Fruit fly (Drosophila melanogaster): ENCODE results near the gene CG31064.

DNA sequence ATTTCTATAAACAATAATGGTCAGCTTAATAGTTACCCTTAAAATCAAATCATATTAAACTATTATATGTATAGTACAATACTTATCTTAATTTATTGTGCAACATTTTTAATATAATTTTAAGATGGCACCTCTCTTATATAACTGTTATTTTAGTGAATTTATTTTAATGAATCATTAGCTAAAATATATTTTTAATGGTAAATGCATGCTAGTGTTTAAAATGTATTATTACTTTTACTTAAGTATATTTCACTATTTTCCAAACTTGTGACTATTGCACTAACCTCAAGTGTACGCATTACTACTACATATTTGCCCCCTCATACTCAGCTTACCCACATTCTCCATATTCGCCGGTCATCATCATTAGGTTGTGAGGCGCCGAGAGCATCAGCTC, 7.4 kb upstream of the CG31064 start:
- TF ChIP-seq CG4496 (GFP tag; IDR thresholded peaks at IDR 0.05) (peak; percentile 48; the same call in 1 of the 3 replicates), CG8301 (tag; optimal IDR thresholded peaks at IDR 0.05) (peak; percentile 81), Ets98B (GFP tag; IDR thresholded peaks at IDR 0.05) (no peak), CG13204 (GFP tag; optimal IDR thresholded peaks at IDR 0.05) (peak; percentile 10), EcR (GFP tag; optimal IDR thresholded peaks at IDR 0.05) (no peak), CG15710 (tag; optimal IDR thresholded peaks at IDR 0.05) (peak; percentile 80), gl (tag; optimal IDR thresholded peaks at IDR 0.05) (no peak), fd96Ca (GFP tag; IDR thresholded peaks at IDR 0.05) (no peak), CG14655 (GFP tag; optimal IDR thresholded peaks at IDR 0.05) (no peak)

Data from whole organism, pupa.